Worm (Caenorhabditis elegans) whole organism, L4 larva: ENCODE data around the gene R09A8.5.
A peak's percentile ranks its signal among the peaks of the same experiment; 100 is the strongest.

ENCODE experiments used
- F37D6.2 ChIP-seq: sonication (generic microtip); optimal IDR thresholded peaks from 2 replicates; lab custom pipeline; 2016; ENCODE audit warnings: mild to moderate bottlenecking, missing genetic modification characterization, missing compliant biosample characterization
- Y75B8A.6 ChIP-seq: fragments of 200-800 bp; sonication (Bioruptor generic); IDR thresholded peaks from 2 replicates; pipeline ENCODE4 v1.3.6; 2022; ENCODE audit warnings: missing genetic modification reagents, missing genetic modification characterization, missing compliant biosample characterization
- ZK546.5 ChIP-seq, 2 experiments: sonication (generic microtip); optimal IDR thresholded peaks; 2 replicates each; lab custom pipeline; 2017; ENCODE audit warnings: missing biosample characterization in 2 of 2, missing genetic modification characterization in 2 of 2
- aha-1 ChIP-seq: fragments of 150-350 bp; peaks from one replicate; lab custom pipeline; 2014; ENCODE audit warnings: missing biosample characterization, missing genetic modification characterization
- ceh-62 ChIP-seq: sonication (generic microtip); optimal IDR thresholded peaks from 2 replicates; lab custom pipeline; 2017; ENCODE audit warnings: missing biosample characterization, missing genetic modification characterization
- daf-16 ChIP-seq, 3 experiments: sonication (generic microtip); optimal IDR thresholded peaks; 2 replicates each; lab custom pipeline; 2016 to 2017; ENCODE audit warnings: missing genetic modification characterization in 3 of 3, missing genetic modification reagents in 3 of 3, mild to moderate bottlenecking in 2 of 3, missing compliant biosample characterization in 2 of 3, missing biosample characterization in 1 of 3, moderate library complexity in 1 of 3
- daf-8 ChIP-seq: fragments of 200-800 bp; sonication (Bioruptor generic); IDR thresholded peaks from 2 replicates; pipeline ENCODE4 v1.3.6; 2022; ENCODE audit warnings: missing genetic modification characterization, missing compliant biosample characterization
- dmd-9 ChIP-seq: fragments of 200-800 bp; sonication (Bioruptor generic); IDR thresholded peaks from 2 replicates; pipeline ENCODE4 v1.3.6; 2022; ENCODE audit warnings: missing genetic modification reagents, missing genetic modification characterization, missing compliant biosample characterization
- duxl-1 ChIP-seq: sonication (generic microtip); optimal IDR thresholded peaks from 2 replicates; lab custom pipeline; 2016; ENCODE audit warnings: mild to moderate bottlenecking, missing genetic modification characterization, moderate library complexity, missing compliant biosample characterization; ENCODE audit not compliant: poor library complexity
- dve-1 ChIP-seq: sonication (generic microtip); optimal IDR thresholded peaks from 2 replicates; lab custom pipeline; 2017; ENCODE audit warnings: antibody characterized with exemption, mild to moderate bottlenecking, missing genetic modification characterization, missing compliant biosample characterization; ENCODE audit not compliant: insufficient read depth
- egl-43 ChIP-seq: fragments of 200-800 bp; sonication (Bioruptor generic); IDR thresholded peaks from 2 replicates; pipeline ENCODE4 v1.3.6; 2022; ENCODE audit warnings: missing genetic modification reagents, missing genetic modification characterization, missing compliant biosample characterization
- gei-8 ChIP-seq: fragments of 200-800 bp; sonication (Bioruptor generic); optimal IDR thresholded peaks from 2 replicates; lab custom pipeline; 2018; ENCODE audit warnings: mild to moderate bottlenecking, missing genetic modification characterization, missing compliant biosample characterization
- hif-1 ChIP-seq, 2 experiments: sonication (generic microtip); optimal IDR thresholded peaks; 2 replicates each; lab custom pipeline; 2016 to 2017; ENCODE audit warnings: missing compliant biosample characterization in 2 of 2, missing genetic modification characterization in 2 of 2, missing genetic modification reagents in 2 of 2, missing genotype in 2 of 2, mild to moderate bottlenecking in 1 of 2
- hlh-11 ChIP-seq: fragments of 200-800 bp; sonication (Bioruptor generic); optimal IDR thresholded peaks from 2 replicates; lab custom pipeline; 2018; ENCODE audit warnings: mild to moderate bottlenecking, missing genetic modification characterization, missing compliant biosample characterization
- hlh-30 ChIP-seq: sonication (generic microtip); optimal IDR thresholded peaks from 2 replicates; lab custom pipeline; 2017; ENCODE audit warnings: antibody characterized with exemption, mild to moderate bottlenecking, missing genetic modification characterization, missing compliant biosample characterization; ENCODE audit not compliant: insufficient read depth
- hmg-1.1 ChIP-seq: fragments of 200-800 bp; sonication (Bioruptor generic); IDR thresholded peaks from 2 replicates; pipeline ENCODE4 v1.3.6; 2022; ENCODE audit warnings: missing genetic modification reagents, missing genetic modification characterization, missing compliant biosample characterization
- jun-1 ChIP-seq: fragments of 150-350 bp; optimal IDR thresholded peaks from 2 replicates; lab custom pipeline; 2014; ENCODE audit warnings: missing biosample characterization, missing genetic modification reagents, missing genetic modification characterization
- lim-7 ChIP-seq: fragments of 200-800 bp; sonication (Bioruptor generic); IDR thresholded peaks from 2 replicates; pipeline ENCODE4 v1.3.6; 2022; ENCODE audit warnings: missing genetic modification characterization, missing compliant biosample characterization
- lin-38 ChIP-seq: fragments of 200-800 bp; sonication (Bioruptor generic); IDR thresholded peaks from 2 replicates; pipeline ENCODE4 v1.3.6; 2022; ENCODE audit warnings: missing genetic modification reagents, missing genetic modification characterization, missing compliant biosample characterization
- lin-39 ChIP-seq: fragments of 150-350 bp; optimal IDR thresholded peaks from 2 replicates; lab custom pipeline; 2014; ENCODE audit warnings: missing biosample characterization, missing genetic modification reagents, missing genetic modification characterization
- lir-3 ChIP-seq: sonication (generic microtip); optimal IDR thresholded peaks from 2 replicates; lab custom pipeline; 2016; ENCODE audit warnings: mild to moderate bottlenecking, missing genetic modification characterization, missing compliant biosample characterization
- lsy-2 ChIP-seq, 2 experiments: fragments of 150-350 bp in 1 of 2; sonication (generic microtip) in 1 of 2; optimal IDR thresholded peaks; 2 replicates each; lab custom pipeline; 2014 to 2017; ENCODE audit warnings: missing biosample characterization in 2 of 2, missing genetic modification characterization in 2 of 2
- mdt-29 ChIP-seq: fragments of 200-800 bp; sonication (Bioruptor generic); IDR thresholded peaks from 2 replicates; pipeline ENCODE4 v1.3.6; 2022; ENCODE audit warnings: missing genetic modification reagents, missing genetic modification characterization, missing compliant biosample characterization
- mep-1 ChIP-seq: fragments of 150-350 bp; sonication (generic microtip); optimal IDR thresholded peaks from 3 replicates; lab custom pipeline; 2014; ENCODE audit warnings: missing biosample characterization, missing genetic modification characterization
- mxl-3 ChIP-seq: fragments of 200-800 bp; sonication (Bioruptor generic); optimal IDR thresholded peaks from 2 replicates; lab custom pipeline; 2018; ENCODE audit warnings: mild to moderate bottlenecking, missing genetic modification characterization, missing compliant biosample characterization
- nhr-111 ChIP-seq: fragments of 200-800 bp; sonication (Bioruptor generic); optimal IDR thresholded peaks from 2 replicates; lab custom pipeline; 2018; ENCODE audit warnings: mild to moderate bottlenecking, missing genetic modification characterization, missing compliant biosample characterization
- nhr-237 ChIP-seq: sonication (generic microtip); optimal IDR thresholded peaks from 2 replicates; lab custom pipeline; 2017; ENCODE audit warnings: missing biosample characterization, missing genetic modification characterization
- nhr-6 ChIP-seq: fragments of 150-350 bp; optimal IDR thresholded peaks from 2 replicates; lab custom pipeline; 2014; ENCODE audit warnings: missing biosample characterization, missing genetic modification characterization
- php-3 ChIP-seq: fragments of 200-800 bp; sonication (Bioruptor generic); IDR thresholded peaks from 2 replicates; pipeline ENCODE4 v1.3.6; 2022; ENCODE audit warnings: missing genetic modification reagents, missing genetic modification characterization, missing compliant biosample characterization
- pqm-1 ChIP-seq: sonication (generic microtip); optimal IDR thresholded peaks from 2 replicates; lab custom pipeline; 2017; ENCODE audit warnings: missing biosample characterization, missing genetic modification characterization
- rbr-2 ChIP-seq: sonication (generic microtip); optimal IDR thresholded peaks from 2 replicates; lab custom pipeline; 2016; ENCODE audit warnings: missing genotype, missing genetic modification characterization, missing compliant biosample characterization
- sdz-12 ChIP-seq: fragments of 200-800 bp; sonication (Bioruptor generic); optimal IDR thresholded peaks from 2 replicates; lab custom pipeline; 2018; ENCODE audit warnings: mild to moderate bottlenecking, missing genetic modification characterization, missing compliant biosample characterization
- spr-3 ChIP-seq: fragments of 200-800 bp; sonication (Bioruptor generic); optimal IDR thresholded peaks from 2 replicates; lab custom pipeline; 2018; ENCODE audit warnings: mild to moderate bottlenecking, missing genetic modification characterization, missing compliant biosample characterization
- zfp-3 ChIP-seq: fragments of 200-800 bp; sonication (Bioruptor generic); conservative IDR thresholded peaks from 2 replicates; pipeline ENCODE4 v1.3.6; 2022; ENCODE audit warnings: missing genetic modification reagents, missing genetic modification characterization, missing compliant biosample characterization
- zip-11 ChIP-seq: fragments of 200-800 bp; sonication (Bioruptor generic); IDR thresholded peaks from 2 replicates; pipeline ENCODE4 v1.3.6; 2022; ENCODE audit warnings: missing genetic modification characterization, missing compliant biosample characterization

R09A8.5 gene

ce11 chrX:12664987-12665451 lies 24.7 kb upstream of the R09A8.5 start (continued):
- TF ChIP-seq sdz-12 (GFP tag; lab: Kevin White, UChicago) (peak; percentile 89), daf-8 (0 out of 2 replicates have a peak, but pooled peaks have one; percentile 73), spr-3 (peak; percentile 66), lir-3 (tag; lab: Kevin White, UChicago) (peak; percentile 63), lsy-2 (tag; optimal IDR thresholded peaks at IDR 0.05; lab: Kevin White, UChicago) (peak in 1 of 2 experiments; percentile 60), lin-39 (tag; lab: Kevin White, UChicago) (no peak), zip-11 (peak; percentile 79; the same call in 1 of the 2 replicates)

- TF ChIP-seq mxl-3 (GFP tag; lab: Kevin White, UChicago) (no peak), hif-1 (tag; optimal IDR thresholded peaks at IDR 0.05; lab: Kevin White, UChicago) (no peak), jun-1 (tag; lab: Kevin White, UChicago) (no peak), hlh-30 (tag; lab: Kevin White, UChicago) (no peak), hmg-1.1 (GFP tag; lab: Robert Waterston, UW) (no peak), F37D6.2 (tag; lab: Kevin White, UChicago) (no peak), ZK546.5 (tag; optimal IDR thresholded peaks at IDR 0.05; lab: Kevin White, UChicago) (no peak), dve-1 (no peak), pqm-1 (no peak), duxl-1 (tag; lab: Kevin White, UChicago) (no peak), egl-43 (GFP tag; lab: Robert Waterston, UW) (no peak), hlh-11 (tag; lab: Kevin White, UChicago) (no peak), lsy-2 (tag; optimal IDR thresholded peaks at IDR 0.05; lab: Kevin White, UChicago) (no peak), mdt-29 (GFP tag; lab: Robert Waterston, UW) (no peak), gei-8 (GFP tag; lab: Kevin White, UChicago) (no peak), dmd-9 (GFP tag; lab: Robert Waterston, UW) (no peak), spr-3 (no peak)
Observed at ce11 chrX:12664443-12664842, 24.1 kb upstream of the R09A8.5 start.

ce11 chrX:12663537-12663936 lies 23.2 kb upstream of the R09A8.5 start, which contains the start of gene nlp-76:
Gene nlp-76 (minus strand): TSS chrX:12663903.
- TF ChIP-seq egl-43 (GFP tag; lab: Robert Waterston, UW) = 0 out of 2 replicates have a peak, but pooled peaks have one; percentile 52
- no peak for TF ChIP-seq nhr-111 (GFP tag; lab: Kevin White, UChicago)
- peak; percentile 39 for TF ChIP-seq spr-3
- TF ChIP-seq nhr-6 (tag; lab: Kevin White, UChicago) = no peak
- peak; percentile 41; the same call in 1 of the 2 replicates for TF ChIP-seq dmd-9 (GFP tag; lab: Robert Waterston, UW)
- TF ChIP-seq php-3 (GFP tag; lab: Robert Waterston, UW) = 0 out of 2 replicates have a peak, but pooled peaks have one; percentile 21
- peak; percentile 41 for TF ChIP-seq mep-1 (tag; lab: Kevin White, UChicago)
- TF ChIP-seq hlh-30 (tag; lab: Kevin White, UChicago) = peak; percentile 56
- no peak for TF ChIP-seq rbr-2 (tag; lab: Kevin White, UChicago)
- TF ChIP-seq hmg-1.1 (GFP tag; lab: Robert Waterston, UW) = 0 out of 2 replicates have a peak, but pooled peaks have one; percentile 36
- TF ChIP-seq Y75B8A.6 (GFP tag; lab: Robert Waterston, UW) = no peak
- TF ChIP-seq lin-38 (GFP tag; lab: Robert Waterston, UW) = 0 out of 2 replicates have a peak, but pooled peaks have one; percentile 6
- 0 out of 2 replicates have a peak, but pooled peaks have one; percentile 11 for TF ChIP-seq zfp-3 (GFP tag; lab: Robert Waterston, UW)
- TF ChIP-seq sdz-12 (GFP tag; lab: Kevin White, UChicago) = peak; percentile 15
- TF ChIP-seq aha-1 (tag; lab: Kevin White, UChicago) = peak; percentile 98
- TF ChIP-seq daf-16 (GFP tag; optimal IDR thresholded peaks at IDR 0.05; lab: Kevin White, UChicago) = no peak
- TF ChIP-seq daf-16 (tag; optimal IDR thresholded peaks at IDR 0.05; lab: Kevin White, UChicago) = peak; percentile 41
- peak in 1 of 2 experiments; percentile 37 for TF ChIP-seq lsy-2 (tag; optimal IDR thresholded peaks at IDR 0.05; lab: Kevin White, UChicago)
- TF ChIP-seq lim-7 (GFP tag; lab: Robert Waterston, UW) = peak; percentile 61; the same call in 1 of the 2 replicates
- no peak for TF ChIP-seq nhr-237 (tag; lab: Kevin White, UChicago)
- TF ChIP-seq ceh-62 (tag; lab: Kevin White, UChicago) = no peak
